Worm (Caenorhabditis elegans) whole organism, L4/young adult: Measurements from ENCODE around the gene Y49E10.10.

Source experiments
- W03F9.2 ChIP-seq: fragments of 150-350 bp; optimal IDR thresholded peaks from 2 replicates; lab custom pipeline; 2014; ENCODE audit warnings: missing biosample characterization, missing genetic modification characterization
- dao-5 ChIP-seq: sonication (generic microtip); optimal IDR thresholded peaks from 2 replicates; lab custom pipeline; 2016; ENCODE audit warnings: missing genotype, missing genetic modification characterization, moderate library complexity, missing compliant biosample characterization
- him-1 ChIP-seq: sonication (generic microtip); optimal IDR thresholded peaks from 2 replicates; lab custom pipeline; 2016; ENCODE audit warnings: missing genotype, missing genetic modification reagents, missing genetic modification characterization, missing compliant biosample characterization

DNA sequence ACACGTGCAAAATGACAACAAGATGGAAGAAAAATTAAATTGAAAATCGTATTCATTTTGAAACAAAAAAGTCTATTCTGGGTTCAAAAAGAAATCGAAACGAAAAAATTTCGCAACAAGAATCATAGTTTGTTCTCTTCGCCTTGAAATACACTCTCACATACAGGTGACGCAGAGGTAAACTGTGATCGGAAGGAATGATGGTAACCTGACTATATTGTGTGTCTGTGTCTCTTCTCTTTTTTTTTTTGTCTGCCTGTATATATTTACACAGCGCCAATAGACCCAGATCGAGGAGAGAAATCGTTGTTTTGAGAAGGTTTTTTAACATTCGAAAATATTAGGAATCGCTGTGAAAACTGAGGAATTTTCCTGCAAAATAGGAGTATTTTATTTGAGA is 28.8 kb downstream of the Y49E10.10 start:
- no peak for TF ChIP-seq dao-5
- TF ChIP-seq him-1 (tag; lab: Kevin White, UChicago), result no peak
- TF ChIP-seq W03F9.2, result peak; percentile 15
